Fruit fly (Drosophila melanogaster): ENCODE data around the gene CG2260.

dm6 chrX:8092893-8093721 lies 27.8 kb downstream of the CG2260 start:
- no peak for TF ChIP-seq h (optimal IDR thresholded peaks at IDR 0.05)
- TF ChIP-seq insv (optimal IDR thresholded peaks at IDR 0.05): no peak
- TF ChIP-seq Sin3A (optimal IDR thresholded peaks at IDR 0.05): no peak

Measured in Kc167 (cell line).